Worm (Caenorhabditis elegans) whole organism, early embryonic: ENCODE data around the gene osm-1.

Experiments used
- hmbx-1 ChIP-seq: sonication (generic microtip); optimal IDR thresholded peaks from 2 replicates; lab custom pipeline; 2016; ENCODE audit warnings: mild to moderate bottlenecking, missing genetic modification characterization, missing compliant biosample characterization
- tra-4 ChIP-seq: sonication (generic microtip); optimal IDR thresholded peaks from 2 replicates; lab custom pipeline; 2017; ENCODE audit warnings: missing genetic modification characterization, missing compliant biosample characterization

DNA sequence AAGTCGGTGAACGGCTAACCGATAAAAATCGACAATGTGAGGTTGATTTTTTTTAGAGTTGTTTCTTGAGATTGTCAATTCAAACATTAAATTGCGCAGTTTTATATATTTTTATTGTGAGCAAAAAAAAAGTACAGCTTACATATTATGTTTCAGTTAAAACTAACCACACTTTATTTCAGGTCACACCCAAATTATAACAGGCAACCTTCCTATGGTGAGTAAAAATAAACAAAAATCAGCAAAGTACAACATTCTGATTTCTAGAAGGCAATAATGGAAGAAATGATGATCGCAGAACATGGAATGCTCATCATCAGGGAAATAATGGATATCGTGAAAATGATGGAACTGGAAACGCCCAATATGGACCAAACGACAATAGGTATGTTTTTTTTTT is 45.8 kb upstream of the osm-1 start, which contains the start of gene K05G3.2:
- TF ChIP-seq tra-4 (tag; lab: Kevin White, UChicago) (no peak), hmbx-1 (tag; lab: Kevin White, UChicago) (no peak)
